Worm (Caenorhabditis elegans) whole organism, L2 larva: ENCODE measurements around the gene crb-3.

Experiments
- aly-2 ChIP-seq: fragments of 150-350 bp; optimal IDR thresholded peaks from 2 replicates; lab custom pipeline; 2014; ENCODE audit warnings: missing biosample characterization, missing genetic modification characterization
- ceh-16 ChIP-seq: fragments of 150-350 bp; optimal IDR thresholded peaks from 2 replicates; lab custom pipeline; 2014; ENCODE audit warnings: missing biosample characterization, missing genetic modification characterization
- fos-1 ChIP-seq: fragments of 150-350 bp; optimal IDR thresholded peaks from 2 replicates; lab custom pipeline; 2014; ENCODE audit warnings: missing biosample characterization, missing genetic modification characterization
- lin-39 ChIP-seq: fragments of 150-350 bp; optimal IDR thresholded peaks from 2 replicates; lab custom pipeline; 2014; ENCODE audit warnings: missing biosample characterization, missing genetic modification reagents, missing genetic modification characterization
- lsy-2 ChIP-seq, 2 experiments: fragments of 150-350 bp in 1 of 2; sonication (generic microtip) in 1 of 2; optimal IDR thresholded peaks; 2 replicates each; lab custom pipeline; 2014 to 2017; ENCODE audit warnings: missing biosample characterization in 2 of 2, missing genetic modification characterization in 2 of 2
- mab-5 ChIP-seq: fragments of 150-350 bp; optimal IDR thresholded peaks from 2 replicates; lab custom pipeline; 2014; ENCODE audit warnings: missing biosample characterization, missing genetic modification characterization
- nhr-12 ChIP-seq: fragments of 150-350 bp; optimal IDR thresholded peaks from 2 replicates; lab custom pipeline; 2014; ENCODE audit warnings: missing biosample characterization, missing genetic modification characterization
- nhr-129 ChIP-seq: fragments of 150-350 bp; optimal IDR thresholded peaks from 2 replicates; lab custom pipeline; 2014; ENCODE audit warnings: missing biosample characterization, missing genetic modification characterization
- nhr-237 ChIP-seq: fragments of 150-350 bp; optimal IDR thresholded peaks from 2 replicates; lab custom pipeline; 2014; ENCODE audit warnings: missing biosample characterization, missing genetic modification characterization
- skn-1 ChIP-seq: sonication (generic microtip); optimal IDR thresholded peaks from 2 replicates; lab custom pipeline; 2017; ENCODE audit warnings: missing biosample characterization, missing genetic modification characterization

DNA sequence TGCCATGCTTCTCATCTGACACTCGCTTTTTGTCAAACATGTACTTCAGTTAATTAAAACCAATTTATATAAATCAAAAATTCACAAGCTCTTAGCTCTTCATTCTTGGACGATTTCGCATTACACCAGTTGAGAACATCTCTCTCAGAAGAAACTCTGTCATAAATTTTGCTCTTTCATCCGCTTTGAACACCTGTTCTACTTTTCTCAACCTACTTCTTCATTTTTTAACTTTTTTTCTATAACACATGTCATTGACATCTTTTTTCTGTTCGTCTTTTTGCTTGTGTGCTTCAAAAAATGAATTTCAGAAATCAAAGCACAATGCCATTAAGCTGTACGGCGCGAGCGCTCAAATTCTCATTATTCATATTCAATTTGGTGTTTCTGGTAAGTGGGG lies 40.7 kb upstream of the crb-3 start, which contains the start of gene tsp-11:
- TF ChIP-seq nhr-129 (tag; lab: Kevin White, UChicago) (no peak), nhr-237 (tag; lab: Kevin White, UChicago) (no peak), lsy-2 (tag; optimal IDR thresholded peaks at IDR 0.05; lab: Kevin White, UChicago) (no peak), skn-1 (no peak), aly-2 (no peak), fos-1 (tag; lab: Kevin White, UChicago) (no peak), lin-39 (tag; lab: Kevin White, UChicago) (no peak), mab-5 (no peak), ceh-16 (tag; lab: Kevin White, UChicago) (no peak), nhr-12 (tag; lab: Kevin White, UChicago) (no peak)
